Fruit fly (Drosophila melanogaster) Kc167 (cell line): ENCODE measurements around the gene dgt2.

Experiments
- Myc ChIP-seq: fragments of >200 bp; optimal IDR thresholded peaks from 2 replicates; lab custom pipeline; 2017; ENCODE audit warnings: missing external identifiers
- Sin3A ChIP-seq: fragments of >200 bp; optimal IDR thresholded peaks from 2 replicates; lab custom pipeline; 2018; ENCODE audit warnings: missing external identifiers
- h ChIP-seq: fragments of >200 bp; optimal IDR thresholded peaks from 3 replicates; lab custom pipeline; 2018; ENCODE audit warnings: missing external identifiers
- insv ChIP-seq: fragments of >200 bp; optimal IDR thresholded peaks from 3 replicates; lab custom pipeline; 2018; ENCODE audit warnings: missing external identifiers
- psq ChIP-seq: fragments of >200 bp; optimal IDR thresholded peaks from 2 replicates; lab custom pipeline; 2017; ENCODE audit warnings: missing external identifiers
- ttk ChIP-seq: sonication (Bioruptor generic); optimal IDR thresholded peaks from 2 replicates; lab custom pipeline; 2017; ENCODE audit warnings: missing external identifiers

dgt2 gene

dm6 chr2L:12030552-12031131 lies 40.9 kb downstream of the dgt2 start:
- no peak for TF ChIP-seq ttk
- no peak for TF ChIP-seq insv
- no peak for TF ChIP-seq Sin3A (lab: Kevin White, UChicago)
- TF ChIP-seq h, result no peak
- TF ChIP-seq Myc (lab: Kevin White, UChicago), result no peak
- TF ChIP-seq psq (lab: Kevin White, UChicago), result no peak

- TF ChIP-seq Myc (lab: Kevin White, UChicago) (no peak), insv (no peak), psq (lab: Kevin White, UChicago) (no peak), Sin3A (lab: Kevin White, UChicago) (no peak), ttk (no peak), h (no peak)
These were observed 44.2 kb downstream of the dgt2 start, which contains the start of gene CG18788 for dm6 chr2L:12033890-12034289. TSS of gene CG18788 (plus strand) at chr2L:12034190.

- TF ChIP-seq Myc (lab: Kevin White, UChicago), result no peak
These were observed 48.4 kb downstream of the dgt2 start, which contains the start of gene Tom70 for dm6 chr2L:12038177-12038581. TSS of gene Tom70 (minus strand) at chr2L:12038511.

dm6 chr2L:12040510-12040909 lies 50.8 kb downstream of the dgt2 start, which contains the start of gene CG6766:
TSS of gene CG6766 (minus strand) at chr2L:12040689.
- TF ChIP-seq ttk (no peak), psq (lab: Kevin White, UChicago) (no peak), Myc (lab: Kevin White, UChicago) (no peak), insv (no peak)
